Worm (Caenorhabditis elegans) whole organism, L3 larva: ENCODE results near the gene K03A11.6.

Experiments used
- fkh-10 ChIP-seq: sonication (generic microtip); optimal IDR thresholded peaks from 2 replicates; lab custom pipeline; 2017; ENCODE audit warnings: missing biosample characterization, missing genetic modification reagents, missing genetic modification characterization
- nhr-237 ChIP-seq: fragments of 150-350 bp; optimal IDR thresholded peaks from 2 replicates; lab custom pipeline; 2014; ENCODE audit warnings: missing biosample characterization, missing genetic modification characterization
- pqm-1 ChIP-seq: fragments of 150-350 bp; optimal IDR thresholded peaks from 2 replicates; lab custom pipeline; 2017; ENCODE audit warnings: missing biosample characterization, missing genetic modification characterization, inconsistent platforms
- tbx-2 ChIP-seq: sonication (generic microtip); optimal IDR thresholded peaks from 2 replicates; lab custom pipeline; 2016; ENCODE audit warnings: mild to moderate bottlenecking, missing genetic modification characterization, missing compliant biosample characterization

- TF ChIP-seq tbx-2 (tag; lab: Kevin White, UChicago) (no peak), pqm-1 (no peak), fkh-10 (GFP tag; lab: Kevin White, UChicago) (no peak), nhr-237 (tag; lab: Kevin White, UChicago) (no peak)
Observed at ce11 chrX:13055560-13055959, at the start of gene K03A11.6.
